Worm (Caenorhabditis elegans): ENCODE results near the gene pqn-65.

DNA sequence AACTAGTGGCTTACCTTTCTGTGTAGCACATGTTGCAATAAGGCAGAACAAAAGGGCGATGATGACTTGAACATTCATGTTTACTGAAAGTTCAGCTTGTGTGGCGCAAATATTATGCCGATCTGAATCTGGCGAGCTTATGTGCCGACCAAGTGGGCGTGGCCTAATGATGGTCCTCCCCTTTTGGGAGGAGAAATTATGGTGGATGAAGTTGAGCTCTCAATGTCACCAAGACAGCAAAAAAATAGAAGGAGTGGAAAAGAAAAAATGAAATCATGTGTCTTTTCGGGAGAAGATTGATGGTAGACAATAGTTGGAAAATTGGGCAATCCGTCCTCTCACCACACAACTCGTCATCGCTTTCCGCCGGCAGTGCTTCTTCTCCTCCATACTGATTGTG, 27.2 kb downstream of the pqn-65 start, which contains the start of gene flp-12:
- no peak for TF ChIP-seq sox-2 (GFP tag; IDR thresholded peaks at IDR 0.05)
- TF ChIP-seq nfya-1 (tag; optimal IDR thresholded peaks at IDR 0.05) = no peak
